Fruit fly (Drosophila melanogaster): Measurements from ENCODE around the gene CycK.

CycK gene

DNA sequence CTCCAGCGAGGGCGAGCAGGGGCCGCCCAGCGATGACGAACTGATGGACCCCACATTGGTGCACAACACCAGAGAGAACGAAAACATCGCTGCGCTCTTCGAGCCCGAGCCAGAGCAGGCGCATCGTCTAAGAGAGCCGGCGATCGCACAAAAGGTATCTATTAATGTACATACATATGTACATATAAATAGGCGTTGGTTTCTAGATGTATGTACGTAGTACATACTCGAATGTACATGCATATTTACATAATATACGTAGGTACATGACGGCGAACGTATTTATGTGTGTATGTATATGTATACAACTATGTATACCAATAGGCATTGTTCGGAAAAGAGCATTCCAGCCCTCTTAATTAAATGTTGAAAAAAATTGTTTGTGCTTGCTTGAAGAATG lies 14.2 kb upstream of the CycK start (continued):
- TF ChIP-seq Atf3 (GFP tag; optimal IDR thresholded peaks at IDR 0.05) (no peak), CG15269 (tag; optimal IDR thresholded peaks at IDR 0.05) (no peak), da (GFP tag; optimal IDR thresholded peaks at IDR 0.05) (no peak), CG34376 (GFP tag; optimal IDR thresholded peaks at IDR 0.05) (peak; percentile 41), Antp (GFP tag; optimal IDR thresholded peaks at IDR 0.05) (no peak), lilli (GFP tag; optimal IDR thresholded peaks at IDR 0.05) (no peak), Max (GFP tag; optimal IDR thresholded peaks at IDR 0.05) (no peak), Lim3 (GFP tag; IDR thresholded peaks at IDR 0.05) (no peak), schlank (tag; optimal IDR thresholded peaks at IDR 0.05) (no peak), CG14667 (GFP tag; IDR thresholded peaks at IDR 0.05) (no peak)

- TF ChIP-seq her (GFP tag; optimal IDR thresholded peaks at IDR 0.05) (no peak), sd (tag; optimal IDR thresholded peaks at IDR 0.05) (peak; percentile 29), Ets65A (GFP tag) (peak; percentile 87), exex (tag; optimal IDR thresholded peaks at IDR 0.05) (no peak), Deaf1 (tag; optimal IDR thresholded peaks at IDR 0.05) (peak; percentile 91), Oli (tag; optimal IDR thresholded peaks at IDR 0.05) (no peak), Med (GFP tag) (peak; percentile 62), sob (GFP tag; IDR thresholded peaks at IDR 0.05) (0 out of 2 replicates have a peak, but pooled peaks have one; percentile 12), Trl (optimal IDR thresholded peaks at IDR 0.05) (peak in 1 of 2 experiments; percentile 11), Trl (GFP tag; optimal IDR thresholded peaks at IDR 0.05) (no peak), CG12769 (tag; optimal IDR thresholded peaks at IDR 0.05) (peak; percentile 55)
Observed at dm6 chr2L:22142696-22143176, 12.8 kb upstream of the CycK start.

DNA sequence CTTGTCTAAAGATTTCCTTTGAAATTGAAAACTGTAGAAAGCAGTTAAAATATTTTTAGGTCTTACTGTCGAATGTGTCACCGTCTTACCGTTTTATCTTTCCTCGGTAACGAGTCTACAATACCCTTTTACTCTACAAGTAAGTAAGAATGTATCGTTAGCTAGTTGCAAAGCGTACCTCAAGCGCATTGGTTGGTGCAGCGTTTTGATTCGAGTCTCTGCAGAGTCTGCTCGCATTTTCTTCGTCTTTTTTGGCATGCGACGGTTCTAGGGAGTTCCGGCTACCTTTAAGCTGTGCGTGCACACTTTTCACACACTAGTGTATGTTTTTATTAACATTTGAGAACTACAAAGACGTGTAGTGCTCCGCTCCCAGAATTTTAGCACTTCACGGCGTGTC lies 10.0 kb upstream of the CycK start:
- TF ChIP-seq CG8290 (GFP tag; optimal IDR thresholded peaks at IDR 0.05): no peak
- no peak for TF ChIP-seq CG8290 (tag; optimal IDR thresholded peaks at IDR 0.05)
- no peak for TF ChIP-seq phol (tag; optimal IDR thresholded peaks at IDR 0.05)
- no peak for TF ChIP-seq ci (GFP tag; IDR thresholded peaks at IDR 0.05)
- no peak for TF ChIP-seq CG18262 (tag; optimal IDR thresholded peaks at IDR 0.05)
- no peak for TF ChIP-seq Drgx (GFP tag; IDR thresholded peaks at IDR 0.05)
- no peak for TF ChIP-seq CG13894 (tag; optimal IDR thresholded peaks at IDR 0.05)
- no peak for TF ChIP-seq CG1233 (GFP tag; optimal IDR thresholded peaks at IDR 0.05)
- no peak for TF ChIP-seq HHEX (GFP tag; optimal IDR thresholded peaks at IDR 0.05)
- TF ChIP-seq nau (GFP tag; optimal IDR thresholded peaks at IDR 0.05): no peak
- TF ChIP-seq cad (GFP tag; optimal IDR thresholded peaks at IDR 0.05): no peak
- TF ChIP-seq kni (GFP tag; optimal IDR thresholded peaks at IDR 0.05): no peak
- TF ChIP-seq bsh (GFP tag; optimal IDR thresholded peaks at IDR 0.05): no peak
- no peak for TF ChIP-seq run (tag; optimal IDR thresholded peaks at IDR 0.05)
- TF ChIP-seq CG34376 (GFP tag; optimal IDR thresholded peaks at IDR 0.05): peak; percentile 24
- TF ChIP-seq CG7745 (tag; optimal IDR thresholded peaks at IDR 0.05): no peak
- no peak for TF ChIP-seq nom (GFP tag; optimal IDR thresholded peaks at IDR 0.05)
- TF ChIP-seq sd (tag; optimal IDR thresholded peaks at IDR 0.05): peak; percentile 0
- no peak for TF ChIP-seq aop (GFP tag; IDR thresholded peaks at IDR 0.05)
- TF ChIP-seq CG4424 (GFP tag; optimal IDR thresholded peaks at IDR 0.05): no peak
- no peak for TF ChIP-seq Mad (GFP tag; optimal IDR thresholded peaks at IDR 0.05)
- no peak for TF ChIP-seq CG7987 (GFP tag; optimal IDR thresholded peaks at IDR 0.05)
- TF ChIP-seq pan (optimal IDR thresholded peaks at IDR 0.05): no peak
- no peak for TF ChIP-seq pan (GFP tag; optimal IDR thresholded peaks at IDR 0.05 in 1 of 2, IDR thresholded peaks at IDR 0.05 in 1 of 2)
- TF ChIP-seq Rx (GFP tag; IDR thresholded peaks at IDR 0.05): no peak
- no peak for TF ChIP-seq Elba2 (GFP tag; optimal IDR thresholded peaks at IDR 0.05)
- TF ChIP-seq btn (GFP tag; optimal IDR thresholded peaks at IDR 0.05): no peak
- no peak for TF ChIP-seq scrt (GFP tag; optimal IDR thresholded peaks at IDR 0.05)
- TF ChIP-seq CG2199 (GFP tag; IDR thresholded peaks at IDR 0.05): peak; percentile 90
- no peak for TF ChIP-seq sima (GFP tag; optimal IDR thresholded peaks at IDR 0.05)
- no peak for TF ChIP-seq CoRest (tag; optimal IDR thresholded peaks at IDR 0.05)
- TF ChIP-seq fu2 (GFP tag; optimal IDR thresholded peaks at IDR 0.05): no peak
